Worm (Caenorhabditis elegans) whole organism, young adult: ENCODE measurements around the gene math-25.
A peak's percentile ranks its signal among the peaks of the same experiment; 100 is the strongest.

ENCODE experiments used
- B0261.1 ChIP-seq: sonication (generic microtip); optimal IDR thresholded peaks from 2 replicates; lab custom pipeline; 2016; ENCODE audit warnings: mild to moderate bottlenecking, missing genetic modification characterization, moderate library complexity, missing compliant biosample characterization
- C06A6.2 ChIP-seq: fragments of 200-800 bp; sonication (Bioruptor generic); conservative IDR thresholded peaks from 2 replicates; pipeline ENCODE4 v1.3.6; 2022; ENCODE audit warnings: missing genetic modification characterization, missing compliant biosample characterization
- F39B2.1 ChIP-seq: fragments of 200-800 bp; sonication (Bioruptor generic); IDR thresholded peaks from 2 replicates; pipeline ENCODE4 v1.3.6; 2022; ENCODE audit warnings: missing genetic modification reagents, missing genetic modification characterization, missing compliant biosample characterization
- F49E8.2 ChIP-seq: sonication (generic microtip); optimal IDR thresholded peaks from 3 replicates; lab custom pipeline; 2017; ENCODE audit warnings: missing genetic modification characterization, mild to moderate bottlenecking, missing compliant biosample characterization, antibody characterized with exemption, moderate library complexity; ENCODE audit not compliant: insufficient read depth
- F52B5.7 ChIP-seq: sonication (generic microtip); optimal IDR thresholded peaks from 2 replicates; lab custom pipeline; 2016; ENCODE audit warnings: mild to moderate bottlenecking, missing genetic modification characterization, missing compliant biosample characterization
- F57C9.4 ChIP-seq: sonication (generic microtip); optimal IDR thresholded peaks from 2 replicates; lab custom pipeline; 2017; ENCODE audit warnings: mild to moderate bottlenecking, missing genetic modification characterization, missing compliant biosample characterization
- akir-1 ChIP-seq: fragments of 200-800 bp; sonication (Bioruptor generic); optimal IDR thresholded peaks from 2 replicates; lab custom pipeline; 2018; ENCODE audit warnings: mild to moderate bottlenecking, missing genetic modification characterization, moderate library complexity, missing compliant biosample characterization
- atf-7 ChIP-seq: sonication (generic microtip); optimal IDR thresholded peaks from 2 replicates; lab custom pipeline; 2017; ENCODE audit warnings: mild to moderate bottlenecking, missing genetic modification characterization, missing compliant biosample characterization
- attf-5 ChIP-seq: fragments of 200-800 bp; sonication (Bioruptor generic); optimal IDR thresholded peaks from 2 replicates; lab custom pipeline; 2018; ENCODE audit warnings: mild to moderate bottlenecking, missing genetic modification characterization, missing compliant biosample characterization
- cebp-1 ChIP-seq, 2 experiments: fragments of 200-800 bp in 1 of 2; sonication (Bioruptor generic) in 1 of 2; sonication (generic microtip) in 1 of 2; IDR thresholded peaks in 1 of 2; optimal IDR thresholded peaks in 1 of 2; 2 replicates each; pipeline versions ENCODE4 v1.3.6 to Lab custom; 2017 to 2022; ENCODE audit warnings: missing compliant biosample characterization in 2 of 2, missing genetic modification characterization in 2 of 2, mild to moderate bottlenecking in 1 of 2, missing genetic modification reagents in 1 of 2, moderate library complexity in 1 of 2
- ceh-27 ChIP-seq: fragments of 200-800 bp; sonication (Bioruptor generic); optimal IDR thresholded peaks from 2 replicates; lab custom pipeline; 2018; ENCODE audit warnings: mild to moderate bottlenecking, missing genetic modification characterization, moderate library complexity, missing compliant biosample characterization
- ceh-58 ChIP-seq: fragments of 200-800 bp; sonication (Bioruptor generic); IDR thresholded peaks from 2 replicates; pipeline ENCODE4 v1.3.6; 2022; ENCODE audit warnings: missing genetic modification characterization, missing compliant biosample characterization
- ceh-79 ChIP-seq: sonication (generic microtip); optimal IDR thresholded peaks from 2 replicates; lab custom pipeline; 2017; ENCODE audit warnings: mild to moderate bottlenecking, missing genetic modification characterization, missing compliant biosample characterization
- ceh-91 ChIP-seq: fragments of 200-800 bp; sonication (Bioruptor generic); IDR thresholded peaks from 2 replicates; pipeline ENCODE4 v1.3.6; 2022; ENCODE audit warnings: missing genetic modification reagents, missing genetic modification characterization, missing compliant biosample characterization
- efl-1 ChIP-seq: fragments of 150-350 bp; optimal IDR thresholded peaks from 2 replicates; lab custom pipeline; 2014; ENCODE audit warnings: missing biosample characterization, missing genetic modification reagents, missing genetic modification characterization
- egl-18 ChIP-seq: fragments of 200-800 bp; sonication (Bioruptor generic); IDR thresholded peaks from 2 replicates; pipeline ENCODE4 v1.3.6; 2022; ENCODE audit warnings: missing genetic modification reagents, missing genetic modification characterization, missing compliant biosample characterization
- ets-4 ChIP-seq: fragments of 200-800 bp; sonication (Bioruptor generic); optimal IDR thresholded peaks from 2 replicates; lab custom pipeline; 2018; ENCODE audit warnings: mild to moderate bottlenecking, missing genetic modification characterization, missing compliant biosample characterization
- fkh-3 ChIP-seq: sonication (generic microtip); optimal IDR thresholded peaks from 2 replicates; lab custom pipeline; 2016; ENCODE audit warnings: mild to moderate bottlenecking, missing genetic modification characterization, missing compliant biosample characterization
- gei-17 ChIP-seq: fragments of 200-800 bp; sonication (Bioruptor generic); optimal IDR thresholded peaks from 2 replicates; lab custom pipeline; 2018; ENCODE audit warnings: mild to moderate bottlenecking, missing genetic modification characterization, missing compliant biosample characterization
- hlh-12 ChIP-seq: sonication (generic microtip); optimal IDR thresholded peaks from 2 replicates; lab custom pipeline; 2016; ENCODE audit warnings: missing genetic modification characterization, missing compliant biosample characterization
- hlh-26 ChIP-seq: fragments of 200-800 bp; sonication (Bioruptor generic); conservative IDR thresholded peaks from 2 replicates; pipeline ENCODE4 v1.3.6; 2022; ENCODE audit warnings: missing genetic modification reagents, missing genetic modification characterization, missing compliant biosample characterization
- let-607 ChIP-seq, 2 experiments: fragments of 200-800 bp in 1 of 2; sonication (Bioruptor generic) in 1 of 2; sonication (generic microtip) in 1 of 2; optimal IDR thresholded peaks; 2 replicates each; lab custom pipeline; 2016 to 2018; ENCODE audit warnings: mild to moderate bottlenecking in 2 of 2, missing compliant biosample characterization in 2 of 2, missing genetic modification characterization in 2 of 2, moderate library complexity in 2 of 2, missing genotype in 1 of 2
- lin-54 ChIP-seq: fragments of 200-800 bp; sonication (Bioruptor generic); optimal IDR thresholded peaks from 2 replicates; lab custom pipeline; 2018; ENCODE audit warnings: mild to moderate bottlenecking, missing genetic modification characterization, missing compliant biosample characterization
- lir-1 ChIP-seq: fragments of 200-800 bp; sonication (Bioruptor generic); conservative IDR thresholded peaks from 2 replicates; pipeline ENCODE4 v1.3.6; 2022; ENCODE audit warnings: missing genetic modification reagents, missing genetic modification characterization, missing compliant biosample characterization
- lsy-27 ChIP-seq: sonication (generic microtip); optimal IDR thresholded peaks from 2 replicates; lab custom pipeline; 2017; ENCODE audit warnings: missing genetic modification characterization, mild to moderate bottlenecking, missing compliant biosample characterization, antibody characterized with exemption, missing genotype, borderline replicate concordance; ENCODE audit not compliant: insufficient read depth
- madf-6 ChIP-seq: fragments of 200-800 bp; sonication (Bioruptor generic); IDR thresholded peaks from 2 replicates; pipeline ENCODE4 v1.3.6; 2022; ENCODE audit warnings: missing genetic modification reagents, missing genetic modification characterization, missing compliant biosample characterization
- mes-4 ChIP-seq: sonication (generic microtip); optimal IDR thresholded peaks from 2 replicates; lab custom pipeline; 2016; ENCODE audit warnings: missing genotype, missing genetic modification characterization, missing compliant biosample characterization
- nhr-80 ChIP-seq: sonication (generic microtip); optimal IDR thresholded peaks from 2 replicates; lab custom pipeline; 2016; ENCODE audit warnings: missing genetic modification characterization, missing compliant biosample characterization
- rec-8 ChIP-seq, 2 experiments: sonication (generic microtip); optimal IDR thresholded peaks; 2 replicates each; lab custom pipeline; 2016; ENCODE audit warnings: mild to moderate bottlenecking in 2 of 2, missing genetic modification characterization in 2 of 2, missing genetic modification reagents in 2 of 2, missing genotype in 2 of 2, missing biosample characterization in 1 of 2, missing compliant biosample characterization in 1 of 2, moderate library complexity in 1 of 2
- snpc-1.1 ChIP-seq: sonication (generic microtip); optimal IDR thresholded peaks from 2 replicates; lab custom pipeline; 2017; ENCODE audit warnings: missing genetic modification characterization, mild to moderate bottlenecking, missing compliant biosample characterization, antibody characterized with exemption, moderate library complexity, missing genotype, missing genetic modification reagents; ENCODE audit not compliant: insufficient read depth
- unc-62 ChIP-seq: fragments of 150-350 bp; optimal IDR thresholded peaks from 2 replicates; lab custom pipeline; 2014; ENCODE audit warnings: missing biosample characterization, missing genetic modification reagents, missing genetic modification characterization
- ztf-22 ChIP-seq: fragments of 200-800 bp; sonication (Bioruptor generic); optimal IDR thresholded peaks from 2 replicates; lab custom pipeline; 2018; ENCODE audit warnings: mild to moderate bottlenecking, missing genetic modification characterization, moderate library complexity, missing compliant biosample characterization

The math-25 gene

DNA sequence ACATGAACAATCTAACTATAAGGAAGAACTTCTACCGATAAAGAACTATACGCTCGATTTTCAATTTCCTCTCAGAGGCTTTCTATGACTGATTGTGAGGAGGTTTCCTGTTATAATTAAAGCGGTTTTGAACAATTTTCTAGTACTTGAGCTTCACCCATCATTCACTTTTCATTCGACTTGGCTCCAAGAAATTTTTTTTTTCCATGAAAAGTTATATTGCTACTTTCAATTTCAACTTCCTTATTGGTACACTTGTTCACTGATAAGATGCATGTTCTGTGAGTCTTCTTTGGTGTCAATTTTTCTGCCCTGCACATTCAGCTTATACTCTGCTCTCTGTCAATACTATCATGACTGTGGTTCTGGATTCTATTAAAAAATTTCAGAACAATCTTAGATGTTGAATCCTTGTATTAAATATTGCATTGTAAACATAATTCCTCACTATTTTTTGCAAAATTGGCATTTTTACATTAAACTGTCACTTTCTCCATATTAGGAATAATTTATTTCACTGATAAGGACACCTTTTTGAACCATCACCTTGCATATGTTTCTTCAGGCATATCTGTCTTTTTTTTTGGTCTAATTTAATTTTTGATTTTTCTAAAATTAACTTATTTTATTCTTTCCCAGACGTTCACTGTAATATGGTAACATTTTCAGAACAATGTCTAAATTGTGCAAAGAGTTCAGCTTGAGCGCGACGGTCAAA lies 24.8 kb upstream of the math-25 start, which contains the start of gene math-10:
math-10 (plus strand) TSS at position 668 of the 718 bp plus-strand sequence.
- TF ChIP-seq fkh-3 (tag; lab: Kevin White, UChicago) (no peak), akir-1 (GFP tag; lab: Kevin White, UChicago) (no peak), nhr-80 (peak; percentile 72)
- TF ChIP-seq, all 124 proteins: peak for 1

DNA sequence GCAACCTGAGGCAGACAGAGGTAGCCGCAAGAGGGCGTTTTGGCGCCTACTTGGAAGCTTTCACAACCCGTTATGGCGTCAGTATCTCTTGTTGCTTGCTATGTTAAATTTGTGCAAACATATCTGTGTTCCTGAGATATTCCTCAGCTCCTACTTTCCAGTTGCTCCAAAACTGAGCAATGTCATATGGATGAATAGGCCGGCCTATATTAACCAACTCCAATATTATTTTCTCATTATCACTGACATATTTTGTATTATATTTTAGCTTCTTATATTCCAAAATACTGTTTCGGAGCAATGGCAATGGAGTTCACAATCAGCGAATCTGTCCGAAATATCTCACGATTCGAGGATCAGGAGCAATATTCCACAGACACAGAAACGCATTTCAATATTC lies 20.2 kb upstream of the math-25 start, which contains the start of gene math-13:
math-13 (plus strand) TSS at position 301 of the 400 bp plus-strand sequence.
- TF ChIP-seq attf-5 (GFP tag; lab: Kevin White, UChicago) (no peak), unc-62 (GFP tag; lab: Kevin White, UChicago) (no peak), mes-4 (tag; lab: Kevin White, UChicago) (no peak), egl-18 (GFP tag; lab: Robert Waterston, UW) (no peak), ceh-27 (GFP tag; lab: Kevin White, UChicago) (no peak), ceh-58 (GFP tag; lab: Robert Waterston, UW) (no peak), ceh-79 (no peak), C06A6.2 (no peak), atf-7 (tag; lab: Kevin White, UChicago) (no peak), B0261.1 (no peak), efl-1 (GFP tag; lab: Kevin White, UChicago) (no peak), akir-1 (GFP tag; lab: Kevin White, UChicago) (no peak), F39B2.1 (no peak), hlh-26 (no peak), ets-4 (GFP tag; lab: Kevin White, UChicago) (no peak), gei-17 (GFP tag; lab: Kevin White, UChicago) (no peak), F52B5.7 (tag; lab: Kevin White, UChicago) (no peak), ceh-91 (GFP tag; lab: Robert Waterston, UW) (no peak)

- TF ChIP-seq let-607 (tag; optimal IDR thresholded peaks at IDR 0.05; lab: Kevin White, UChicago) (no peak), F49E8.2 (no peak), akir-1 (GFP tag; lab: Kevin White, UChicago) (no peak), C06A6.2 (no peak)
Observed at ce11 chrII:1878663-1879062, 17.2 kb upstream of the math-25 start, which contains the start of gene math-16. TSS of gene math-16 (minus strand) at chrII:1878763.

DNA sequence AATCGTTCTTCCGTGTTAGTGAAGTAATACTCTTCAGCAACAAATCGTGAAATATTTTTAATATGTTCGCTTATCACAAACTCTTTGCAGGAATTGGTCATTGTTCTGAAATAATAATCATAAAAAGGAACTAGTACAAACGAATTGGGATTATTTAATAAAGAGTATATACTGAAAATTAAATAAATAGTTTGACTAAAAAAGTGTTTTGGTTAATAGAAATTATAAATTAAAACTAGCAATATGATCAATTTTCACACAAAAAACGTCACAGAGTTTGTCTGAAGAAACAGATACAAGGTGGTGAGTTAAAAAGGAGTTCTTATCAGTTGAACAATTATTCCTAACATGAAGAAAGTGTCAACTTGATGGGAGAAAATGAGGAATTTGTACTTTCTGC lies 13.2 kb upstream of the math-25 start, which contains the start of gene math-5:
math-5 (minus strand) TSS at position 101 of the 400 bp plus-strand sequence.
- no peak for TF ChIP-seq F57C9.4 (tag; lab: Kevin White, UChicago)

- TF ChIP-seq lir-1 (GFP tag; lab: Robert Waterston, UW) (no peak), mes-4 (tag; lab: Kevin White, UChicago) (no peak), madf-6 (GFP tag; lab: Robert Waterston, UW) (no peak), akir-1 (GFP tag; lab: Kevin White, UChicago) (no peak), cebp-1 (GFP tag; IDR thresholded peaks at IDR 0.05; lab: Robert Waterston, UW) (no peak), cebp-1 (tag; optimal IDR thresholded peaks at IDR 0.05; lab: Kevin White, UChicago) (no peak), lin-54 (GFP tag; lab: Kevin White, UChicago) (no peak), hlh-12 (tag; lab: Kevin White, UChicago) (no peak), lsy-27 (tag; lab: Kevin White, UChicago) (no peak), snpc-1.1 (tag; lab: Kevin White, UChicago) (no peak), ztf-22 (GFP tag; lab: Kevin White, UChicago) (no peak), rec-8 (tag; optimal IDR thresholded peaks at IDR 0.05; lab: Kevin White, UChicago) (no peak)
Observed at ce11 chrII:1884635-1885034, 11.2 kb upstream of the math-25 start, which contains the start of gene math-6. TSS of gene math-6 (minus strand) at chrII:1884735.
